Fruit fly (Drosophila melanogaster) whole organism, wandering third instar larva: ENCODE results near the gene slow.

ENCODE experiments used
- CG32264 ChIP-seq: fragments of 200-800 bp; sonication (Bioruptor generic); optimal IDR thresholded peaks from 2 replicates; lab custom pipeline; 2016; ENCODE audit warnings: missing biosample characterization, missing genetic modification characterization
- CrebA ChIP-seq: fragments of 200-800 bp; sonication (Bioruptor generic); optimal IDR thresholded peaks from 2 replicates; lab custom pipeline; 2016; ENCODE audit warnings: missing biosample characterization, mild to moderate bottlenecking, missing genetic modification characterization, borderline replicate concordance
- Dfd ChIP-seq: fragments of >200 bp; optimal IDR thresholded peaks from 2 replicates; lab custom pipeline; 2017; ENCODE audit warnings: missing biosample characterization, missing genetic modification characterization
- Dif ChIP-seq: fragments of 200-275, 200-300 bp; sonication (Bioruptor generic); optimal IDR thresholded peaks from 2 replicates; lab custom pipeline; 2018; ENCODE audit warnings: missing biosample characterization, missing genetic modification characterization; ENCODE audit not compliant: partially characterized antibody
- GATAd ChIP-seq: sonication (Bioruptor generic); optimal IDR thresholded peaks from 2 replicates; lab custom pipeline; 2016; ENCODE audit warnings: missing biosample characterization, missing genetic modification characterization
- HLH106 ChIP-seq: fragments of 200-800 bp; optimal IDR thresholded peaks from 3 replicates; lab custom pipeline; 2019; ENCODE audit warnings: missing biosample characterization, mild to moderate bottlenecking, missing genetic modification characterization, moderate library complexity
- Hnf4 ChIP-seq: fragments of 200-800 bp; sonication (Bioruptor generic); optimal IDR thresholded peaks from 2 replicates; lab custom pipeline; 2016; ENCODE audit warnings: missing biosample characterization, mild to moderate bottlenecking, missing genetic modification characterization
- Hr78 ChIP-seq: fragments of >200 bp; optimal IDR thresholded peaks from 2 replicates; lab custom pipeline; 2017; ENCODE audit warnings: missing biosample characterization, missing genetic modification characterization
- Hr83 ChIP-seq: fragments of 200-300 bp; sonication (Bioruptor generic); optimal IDR thresholded peaks from 2 replicates; lab custom pipeline; 2016; ENCODE audit warnings: missing biosample characterization, mild to moderate bottlenecking, missing genetic modification characterization, moderate library complexity; ENCODE audit not compliant: poor library complexity, severe bottlenecking
- Jra ChIP-seq: sonication (Bioruptor generic); optimal IDR thresholded peaks from 2 replicates; lab custom pipeline; 2016; ENCODE audit warnings: missing biosample characterization, missing genetic modification characterization
- Mio ChIP-seq: sonication (Bioruptor generic); optimal IDR thresholded peaks from 2 replicates; lab custom pipeline; 2016; ENCODE audit warnings: missing biosample characterization, missing genetic modification characterization
- Myc ChIP-seq: fragments of >200 bp; optimal IDR thresholded peaks from 2 replicates; lab custom pipeline; 2017
- OdsH ChIP-seq: fragments of 200-800 bp; sonication (Bioruptor generic); optimal IDR thresholded peaks from 2 replicates; lab custom pipeline; 2016; ENCODE audit warnings: missing biosample characterization, mild to moderate bottlenecking, missing genetic modification characterization
- Sp1 ChIP-seq: fragments of 200-800 bp; sonication (Bioruptor generic); optimal IDR thresholded peaks from 3 replicates; lab custom pipeline; 2019; ENCODE audit warnings: missing biosample characterization, mild to moderate bottlenecking, missing genetic modification characterization, moderate library complexity
- Vsx2 ChIP-seq: fragments of 200-300, 225-300 bp; sonication (Bioruptor generic); optimal IDR thresholded peaks from 2 replicates; lab custom pipeline; 2018; ENCODE audit warnings: missing biosample characterization, missing genetic modification characterization; ENCODE audit not compliant: partially characterized antibody
- br ChIP-seq: fragments of 200-800 bp; sonication (Bioruptor generic); optimal IDR thresholded peaks from 2 replicates; lab custom pipeline; 2016; ENCODE audit warnings: missing biosample characterization, missing genetic modification characterization
- brk ChIP-seq: fragments of 200-800 bp; sonication (Bioruptor generic); optimal IDR thresholded peaks from 2 replicates; lab custom pipeline; 2016; ENCODE audit warnings: missing biosample characterization, mild to moderate bottlenecking, missing genetic modification characterization
- dmrt93B ChIP-seq: fragments of 200-800 bp; sonication (Bioruptor generic); optimal IDR thresholded peaks from 2 replicates; lab custom pipeline; 2018; ENCODE audit warnings: missing biosample characterization, mild to moderate bottlenecking, missing genetic modification characterization
- dsf ChIP-seq: sonication (Bioruptor generic); optimal IDR thresholded peaks from 2 replicates; lab custom pipeline; 2016; ENCODE audit warnings: missing biosample characterization, missing genetic modification characterization, borderline replicate concordance
- foxo ChIP-seq, 2 experiments: fragments of 200-800 bp; sonication (Bioruptor generic); optimal IDR thresholded peaks; 2 replicates in 1 of 2; 3 replicates in 1 of 2; lab custom pipeline; 2016 to 2017; ENCODE audit warnings: missing biosample characterization in 2 of 2, missing genetic modification characterization in 2 of 2
- fru ChIP-seq: fragments of 200-800 bp; sonication (Bioruptor generic); optimal IDR thresholded peaks from 3 replicates; lab custom pipeline; 2016; ENCODE audit warnings: missing biosample characterization, mild to moderate bottlenecking, missing genetic modification characterization
- h ChIP-seq: fragments of 200-800 bp; sonication (Bioruptor generic); optimal IDR thresholded peaks from 3 replicates; lab custom pipeline; 2016; ENCODE audit warnings: missing biosample characterization, mild to moderate bottlenecking, missing genetic modification characterization
- lola ChIP-seq: fragments of >200 bp; optimal IDR thresholded peaks from 2 replicates; lab custom pipeline; 2017; ENCODE audit warnings: missing biosample characterization, missing genetic modification characterization
- psq ChIP-seq: fragments of 200-800 bp; sonication (Bioruptor generic); optimal IDR thresholded peaks from 3 replicates; lab custom pipeline; 2017; ENCODE audit warnings: missing biosample characterization, mild to moderate bottlenecking, missing genetic modification characterization, moderate library complexity
- rgr ChIP-seq: fragments of 200-800 bp; sonication (Bioruptor generic); optimal IDR thresholded peaks from 3 replicates; lab custom pipeline; 2016; ENCODE audit warnings: missing biosample characterization, mild to moderate bottlenecking, missing genetic modification characterization
- sage ChIP-seq: fragments of 200-800 bp; sonication (Bioruptor generic); optimal IDR thresholded peaks from 2 replicates; lab custom pipeline; 2016; ENCODE audit warnings: missing biosample characterization, mild to moderate bottlenecking, missing genetic modification characterization
- sv ChIP-seq: fragments of 200-800 bp; sonication (Bioruptor generic); optimal IDR thresholded peaks from 3 replicates; lab custom pipeline; 2016; ENCODE audit warnings: missing biosample characterization, missing genetic modification characterization
- tai ChIP-seq: sonication (Bioruptor generic); optimal IDR thresholded peaks from 2 replicates; lab custom pipeline; 2016; ENCODE audit warnings: missing biosample characterization, missing genetic modification characterization
- usp ChIP-seq: fragments of >200 bp; optimal IDR thresholded peaks from 2 replicates; lab custom pipeline; 2017; ENCODE audit warnings: missing biosample characterization, missing genetic modification characterization
- woc ChIP-seq: sonication (Bioruptor generic); optimal IDR thresholded peaks from 2 replicates; lab custom pipeline; 2016; ENCODE audit warnings: missing biosample characterization, mild to moderate bottlenecking, missing genetic modification characterization

Gene slow

dm6 chr3L:4363887-4364794, 20.1 kb upstream of the slow start, which contains the start of the genes Cip4 and mRpS6 (continued):
- TF ChIP-seq woc (GFP tag; lab: Kevin White, UChicago) = peak; percentile 55
- peak; percentile 70 for TF ChIP-seq psq (GFP tag; lab: Kevin White, UChicago)
- peak; percentile 48 for TF ChIP-seq br
- TF ChIP-seq, all 38 proteins: peak for 23

dm6 chr3L:4365197-4365596, 19.0 kb upstream of the slow start, which contains the start of gene CG33514:
TSS of gene CG33514 (plus strand) at chr3L:4365434.
- no peak for TF ChIP-seq Jra (GFP tag; lab: Kevin White, UChicago)
- TF ChIP-seq CrebA = peak; percentile 51

- peak; percentile 57 for TF ChIP-seq rgr (GFP tag; lab: Kevin White, UChicago)
- TF ChIP-seq Dfd (GFP tag; lab: Kevin White, UChicago) = no peak
- TF ChIP-seq br = peak; percentile 21
- TF ChIP-seq fru (GFP tag; lab: Kevin White, UChicago) = peak; percentile 54
- no peak for TF ChIP-seq HLH106 (tag; lab: Kevin White, UChicago)
- TF ChIP-seq psq (GFP tag; lab: Kevin White, UChicago) = no peak
- peak; percentile 76 for TF ChIP-seq Hnf4 (GFP tag; lab: Kevin White, UChicago)
- peak; percentile 77 for TF ChIP-seq tai
- peak; percentile 2 for TF ChIP-seq woc (GFP tag; lab: Kevin White, UChicago)
- TF ChIP-seq Jra (GFP tag; lab: Kevin White, UChicago) = peak; percentile 8
- TF ChIP-seq Dif (GFP tag; lab: Kevin White, UChicago) = no peak
- no peak for TF ChIP-seq lola
- peak in 1 of 2 experiments; percentile 43 for TF ChIP-seq foxo (GFP tag; optimal IDR thresholded peaks at IDR 0.05; lab: Kevin White, UChicago)
- TF ChIP-seq Hr83 = peak; percentile 84
- TF ChIP-seq brk = no peak
- TF ChIP-seq OdsH = peak; percentile 11
Observed at dm6 chr3L:4367339-4367738, 16.9 kb upstream of the slow start, which contains the start of gene CG11342. TSS of gene CG11342 (minus strand) at chr3L:4367458.

DNA sequence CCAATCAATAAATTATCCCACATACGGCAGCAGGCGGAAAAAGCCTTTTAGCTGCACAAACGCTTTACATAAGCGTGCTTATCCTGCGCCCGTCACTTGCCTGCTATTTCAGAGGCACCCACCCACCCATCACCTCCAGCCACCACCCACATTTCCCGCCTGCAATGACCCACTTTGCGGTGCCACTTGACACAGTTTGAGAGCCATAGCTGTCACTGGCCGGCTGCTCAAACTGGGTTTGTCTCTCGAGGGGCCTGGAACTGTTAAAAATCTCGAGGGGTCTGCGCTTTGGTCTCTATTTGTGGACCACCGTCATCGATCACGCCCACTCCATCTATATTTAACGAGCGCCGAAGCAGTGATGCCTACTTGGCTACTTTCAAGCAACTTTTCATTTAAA, 12.3 kb upstream of the slow start:
- TF ChIP-seq Jra (GFP tag; lab: Kevin White, UChicago) (no peak), Hr83 (no peak), Dif (GFP tag; lab: Kevin White, UChicago) (no peak), Myc (lab: Kevin White, UChicago) (no peak), tai (no peak), Hr78 (no peak), sage (GFP tag; lab: Kevin White, UChicago) (no peak), dsf (GFP tag; lab: Kevin White, UChicago) (no peak), CG32264 (GFP tag; lab: Kevin White, UChicago) (no peak)

DNA sequence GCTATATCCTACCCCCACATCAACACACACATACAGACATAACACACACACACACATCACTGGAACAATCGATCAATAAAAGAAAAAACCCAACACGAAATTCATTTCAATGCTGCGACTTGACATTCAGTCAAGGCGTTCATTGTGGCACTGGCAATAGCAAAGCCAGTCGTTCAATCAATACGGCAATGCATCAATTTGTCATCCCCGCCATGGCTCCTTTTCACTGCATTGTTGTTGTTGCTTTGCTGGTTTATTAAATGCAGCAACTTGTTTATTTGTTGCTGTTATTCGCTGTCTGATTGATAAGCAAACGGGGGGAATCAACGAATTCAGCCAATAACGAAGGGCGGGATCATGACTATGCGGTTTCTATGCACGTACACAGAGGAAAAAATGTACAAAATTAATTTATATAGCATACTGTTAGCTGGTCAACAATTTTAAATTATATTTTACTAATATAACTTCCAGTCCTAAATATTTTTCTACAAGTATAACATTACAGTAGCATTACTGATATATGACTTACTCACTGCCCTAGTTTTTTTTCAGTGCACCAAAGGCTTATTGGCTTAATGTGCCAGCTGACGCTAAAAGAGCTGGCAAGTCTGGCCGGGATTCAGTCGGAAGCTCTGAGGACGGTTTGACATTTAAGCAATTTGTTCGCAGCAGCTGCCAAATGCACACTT, 8.4 kb upstream of the slow start:
- TF ChIP-seq Dfd (GFP tag; lab: Kevin White, UChicago) (no peak), dmrt93B (GFP tag; lab: Kevin White, UChicago) (no peak), dsf (GFP tag; lab: Kevin White, UChicago) (no peak), Hnf4 (GFP tag; lab: Kevin White, UChicago) (no peak), brk (no peak), sv (GFP tag; lab: Kevin White, UChicago) (no peak), rgr (GFP tag; lab: Kevin White, UChicago) (no peak), GATAd (GFP tag; lab: Kevin White, UChicago) (no peak), h (GFP tag; lab: Kevin White, UChicago) (no peak), psq (GFP tag; lab: Kevin White, UChicago) (no peak), woc (GFP tag; lab: Kevin White, UChicago) (no peak), lola (no peak), HLH106 (tag; lab: Kevin White, UChicago) (no peak), br (no peak), Hr78 (no peak)

dm6 chr3L:4377496-4377895, 6.7 kb upstream of the slow start:
- TF ChIP-seq usp (GFP tag; lab: Kevin White, UChicago) (no peak), sv (GFP tag; lab: Kevin White, UChicago) (no peak), Vsx2 (GFP tag; lab: Kevin White, UChicago) (no peak), Hnf4 (GFP tag; lab: Kevin White, UChicago) (no peak), h (GFP tag; lab: Kevin White, UChicago) (no peak), Mio (GFP tag; lab: Kevin White, UChicago) (no peak), Sp1 (GFP tag; lab: Kevin White, UChicago) (no peak), lola (no peak), Dfd (GFP tag; lab: Kevin White, UChicago) (no peak), OdsH (no peak), sage (GFP tag; lab: Kevin White, UChicago) (no peak), brk (no peak), rgr (GFP tag; lab: Kevin White, UChicago) (no peak), HLH106 (tag; lab: Kevin White, UChicago) (no peak)
- TF ChIP-seq, all 38 proteins: peak for 0
